Worm (Caenorhabditis elegans): ENCODE data around the gene srh-237.

srh-237 gene

DNA sequence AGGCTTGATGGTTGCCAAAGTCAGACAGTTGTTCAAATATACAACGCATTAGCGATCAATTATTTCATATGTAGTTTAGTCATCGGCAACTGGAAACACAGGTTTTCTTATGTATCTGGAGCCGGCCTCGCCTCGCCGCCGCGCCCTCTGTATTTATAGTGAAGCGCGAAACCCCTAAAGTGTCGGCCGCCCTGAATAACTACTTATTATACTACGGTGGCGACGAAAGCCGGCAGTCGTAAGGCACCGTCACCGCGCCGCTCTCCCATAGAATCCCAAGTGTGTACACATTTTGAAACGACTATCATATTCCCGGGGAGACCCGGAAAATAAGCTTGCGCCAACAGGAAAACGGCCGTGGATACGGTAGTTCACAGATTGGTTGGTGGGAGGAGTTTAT, 4.4 kb downstream of the srh-237 start:
- TF ChIP-seq nhr-25 (tag; optimal IDR thresholded peaks at IDR 0.05) (no peak), sem-4 (tag; optimal IDR thresholded peaks at IDR 0.05) (no peak), unc-62 (GFP tag; optimal IDR thresholded peaks at IDR 0.05) (no peak), skn-1 (tag; optimal IDR thresholded peaks at IDR 0.05) (no peak), blmp-1 (tag; optimal IDR thresholded peaks at IDR 0.05; ENCODE audit: insufficient read depth) (no peak), sma-3 (GFP tag; optimal IDR thresholded peaks at IDR 0.05) (no peak), unc-55 (GFP tag; optimal IDR thresholded peaks at IDR 0.05) (no peak), ZK546.5 (tag; optimal IDR thresholded peaks at IDR 0.05) (no peak), nhr-11 (tag; optimal IDR thresholded peaks at IDR 0.05) (no peak), elt-3 (tag; optimal IDR thresholded peaks at IDR 0.05) (no peak), zag-1 (tag; optimal IDR thresholded peaks at IDR 0.05) (no peak), sma-9 (GFP tag; optimal IDR thresholded peaks at IDR 0.05) (no peak), sma-9 (tag; optimal IDR thresholded peaks at IDR 0.05) (no peak), crh-2 (tag; optimal IDR thresholded peaks at IDR 0.05) (no peak), nhr-10 (tag; optimal IDR thresholded peaks at IDR 0.05) (no peak)

DNA sequence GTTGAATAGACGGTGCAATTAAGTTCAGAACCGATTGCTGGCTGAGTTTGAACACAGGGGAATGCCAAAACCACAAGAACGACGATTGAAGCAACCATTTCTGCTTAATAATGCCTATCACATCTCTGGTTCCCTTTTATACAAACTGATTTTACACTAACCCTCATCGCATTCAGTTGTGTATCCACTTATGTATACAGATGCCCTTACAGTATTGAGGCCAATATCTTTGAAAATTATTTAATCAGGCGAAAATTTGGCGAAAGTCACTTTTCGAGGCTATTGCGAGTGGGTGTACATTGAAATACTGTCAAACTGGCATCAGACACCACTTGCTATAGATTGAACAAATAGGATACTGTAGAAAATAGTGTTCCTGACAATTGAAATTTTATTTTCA, 8.5 kb downstream of the srh-237 start, which contains the start of the genes ZK218.3 and ZK218.4:
TSS of gene ZK218.3 (minus strand) at position 101 of the 400 bp plus-strand sequence.
TSS of gene ZK218.4 (plus strand) at position 186 of the 400 bp plus-strand sequence.
- TF ChIP-seq nhr-6 (tag; optimal IDR thresholded peaks at IDR 0.05) = no peak
- TF ChIP-seq nhr-21 (tag; optimal IDR thresholded peaks at IDR 0.05) = no peak
- TF ChIP-seq nhr-10 (tag; optimal IDR thresholded peaks at IDR 0.05) = no peak
- TF ChIP-seq mab-5 (tag; optimal IDR thresholded peaks at IDR 0.05) = no peak
- TF ChIP-seq Y55F3AM.14 (GFP tag; optimal IDR thresholded peaks at IDR 0.05) = no peak
- no peak for TF ChIP-seq nhr-129 (tag; optimal IDR thresholded peaks at IDR 0.05)
- no peak for TF ChIP-seq peb-1 (tag; optimal IDR thresholded peaks at IDR 0.05)
- TF ChIP-seq nhr-12 (tag; optimal IDR thresholded peaks at IDR 0.05) = no peak
- no peak for TF ChIP-seq sem-4 (tag; optimal IDR thresholded peaks at IDR 0.05)
- TF ChIP-seq sma-9 (GFP tag; optimal IDR thresholded peaks at IDR 0.05) = no peak
- TF ChIP-seq sma-9 (tag; optimal IDR thresholded peaks at IDR 0.05) = no peak
- no peak for TF ChIP-seq elt-3 (tag; optimal IDR thresholded peaks at IDR 0.05)
- no peak for TF ChIP-seq unc-39 (tag; optimal IDR thresholded peaks at IDR 0.05)
- TF ChIP-seq nhr-237 (tag; optimal IDR thresholded peaks at IDR 0.05) = no peak
- no peak for TF ChIP-seq alr-1 (tag; optimal IDR thresholded peaks at IDR 0.05)
- no peak for TF ChIP-seq mdl-1 (tag; optimal IDR thresholded peaks at IDR 0.05)
- no peak for TF ChIP-seq sma-3 (GFP tag; optimal IDR thresholded peaks at IDR 0.05)
- TF ChIP-seq snpc-4 (tag; optimal IDR thresholded peaks at IDR 0.05) = no peak
- no peak for TF ChIP-seq ztf-4 (tag; optimal IDR thresholded peaks at IDR 0.05)
- no peak for TF ChIP-seq ztf-11 (tag; optimal IDR thresholded peaks at IDR 0.05)

DNA sequence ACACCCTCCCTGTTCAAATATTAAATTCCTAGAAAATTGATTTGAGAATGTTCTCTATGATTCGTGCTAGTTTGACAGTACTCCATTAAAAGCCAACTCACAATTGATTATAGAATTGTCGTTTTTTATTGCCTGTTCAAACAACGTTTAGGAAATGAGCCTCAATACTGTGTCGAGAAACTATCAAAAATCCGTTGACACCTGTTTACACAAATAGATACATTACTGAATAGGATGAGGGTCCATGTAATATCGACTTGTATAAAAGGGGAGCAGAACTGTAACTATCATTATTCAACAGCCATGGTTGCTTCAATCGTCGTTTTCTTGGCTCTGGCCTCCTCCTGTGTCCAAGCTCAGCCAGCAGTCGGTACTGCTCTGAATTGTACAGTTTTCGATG, 10.7 kb downstream of the srh-237 start, which contains the start of gene ZK218.5:
TSS of gene ZK218.5 (plus strand) at position 301 of the 400 bp plus-strand sequence.
- no peak for TF ChIP-seq nhr-10 (tag; optimal IDR thresholded peaks at IDR 0.05)
- no peak for TF ChIP-seq nhr-25 (tag; optimal IDR thresholded peaks at IDR 0.05)
- no peak for TF ChIP-seq sma-9 (GFP tag; optimal IDR thresholded peaks at IDR 0.05)
- TF ChIP-seq sma-9 (tag; optimal IDR thresholded peaks at IDR 0.05) = no peak
- TF ChIP-seq C34F6.9 (tag; optimal IDR thresholded peaks at IDR 0.05) = no peak
- TF ChIP-seq nhr-23 (tag; optimal IDR thresholded peaks at IDR 0.05) = no peak
- no peak for TF ChIP-seq nhr-6 (tag; optimal IDR thresholded peaks at IDR 0.05)
- no peak for TF ChIP-seq snpc-4 (tag; optimal IDR thresholded peaks at IDR 0.05)
- no peak for TF ChIP-seq ceh-82 (tag; optimal IDR thresholded peaks at IDR 0.05)
- TF ChIP-seq mbf-1 (tag; optimal IDR thresholded peaks at IDR 0.05) = no peak
- TF ChIP-seq ztf-4 (tag; optimal IDR thresholded peaks at IDR 0.05) = no peak
- no peak for TF ChIP-seq alr-1 (tag; optimal IDR thresholded peaks at IDR 0.05)
- TF ChIP-seq nhr-129 (tag; optimal IDR thresholded peaks at IDR 0.05) = no peak
- TF ChIP-seq unc-39 (tag; optimal IDR thresholded peaks at IDR 0.05) = no peak

DNA sequence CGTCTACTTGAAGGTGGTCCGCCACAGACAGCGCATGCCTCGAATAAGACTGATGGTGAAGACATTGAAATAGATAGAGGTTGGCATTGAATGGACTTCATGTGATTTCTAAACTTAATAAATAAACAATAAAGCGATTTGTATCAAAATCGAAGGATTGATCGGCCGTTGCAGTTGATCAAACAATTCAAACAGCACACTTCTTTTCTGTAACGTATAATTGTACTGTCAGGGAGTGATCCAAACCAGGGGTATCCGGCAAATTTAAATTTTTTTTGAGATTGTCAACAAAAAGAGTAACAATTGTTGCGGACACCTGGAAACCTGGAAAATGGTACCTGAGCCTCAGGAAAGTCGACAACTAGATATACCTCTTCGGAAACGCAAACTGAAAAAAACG, 14.3 kb downstream of the srh-237 start, which contains the start of gene nhr-248:
TSS of gene nhr-248 (minus strand) at position 101 of the 400 bp plus-strand sequence.
- TF ChIP-seq lin-13 (GFP tag; optimal IDR thresholded peaks at IDR 0.05) (no peak), nhr-21 (tag; optimal IDR thresholded peaks at IDR 0.05) (no peak), ceh-82 (tag; optimal IDR thresholded peaks at IDR 0.05) (no peak), mdl-1 (tag; optimal IDR thresholded peaks at IDR 0.05) (no peak), aly-2 (tag; optimal IDR thresholded peaks at IDR 0.05) (no peak), ztf-11 (tag; optimal IDR thresholded peaks at IDR 0.05) (no peak), Y55F3AM.14 (GFP tag; optimal IDR thresholded peaks at IDR 0.05) (no peak), sma-9 (GFP tag; optimal IDR thresholded peaks at IDR 0.05) (no peak), sma-9 (tag; optimal IDR thresholded peaks at IDR 0.05) (no peak), unc-55 (GFP tag; optimal IDR thresholded peaks at IDR 0.05) (no peak), skn-1 (tag; optimal IDR thresholded peaks at IDR 0.05) (no peak), nhr-23 (tag; optimal IDR thresholded peaks at IDR 0.05) (no peak), gmeb-1 (tag; optimal IDR thresholded peaks at IDR 0.05) (no peak), nhr-129 (tag; optimal IDR thresholded peaks at IDR 0.05) (no peak), nhr-11 (tag; optimal IDR thresholded peaks at IDR 0.05) (no peak)
